Worm (Caenorhabditis elegans): ENCODE data around the gene ugt-61.

ce11 chrV:4734608-4735007 is 7.6 kb upstream of the ugt-61 start:
- TF ChIP-seq W03F9.2 (tag; optimal IDR thresholded peaks at IDR 0.05) (no peak), dao-5 (tag; optimal IDR thresholded peaks at IDR 0.05) (no peak), him-1 (tag; optimal IDR thresholded peaks at IDR 0.05) (no peak)

Data from whole organism, L4/young adult.